Worm (Caenorhabditis elegans): ENCODE measurements around the gene drh-1.
A peak's percentile ranks its signal among the peaks of the same experiment; 100 is the strongest.
"Not testable (repeated sequence)": the region's sequence is repeated elsewhere in the genome, so short reads cannot be mapped to it uniquely, and the experiment has no call there.

drh-1 gene

DNA sequence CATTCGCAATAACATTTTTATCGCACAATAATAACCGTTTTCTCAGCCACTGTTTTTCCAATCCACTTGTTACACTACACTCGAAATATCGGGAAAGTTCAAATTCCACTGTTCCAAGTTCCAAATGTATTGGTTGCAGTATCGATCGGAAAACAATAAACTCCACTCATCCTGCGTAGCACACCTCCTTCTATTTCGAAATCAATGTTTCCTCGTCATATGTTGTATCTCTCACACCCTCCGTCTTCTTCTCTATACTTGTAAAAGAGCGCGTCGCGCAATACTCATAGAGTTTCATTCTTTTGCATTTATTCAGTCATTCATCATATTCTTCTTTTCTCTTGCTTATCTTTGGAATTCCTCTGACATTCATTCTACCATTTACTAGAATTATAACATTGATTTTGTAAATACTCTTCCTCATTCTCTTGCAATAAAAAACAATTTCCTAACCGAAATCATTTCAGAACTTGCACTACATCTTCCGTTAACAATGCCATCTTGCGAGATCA, 11.9 kb downstream of the drh-1 start, which contains the start of gene sup-36:
Gene sup-36, plus strand, starts transcription at position 462 of the 512 bp plus-strand sequence.
- TF ChIP-seq nhr-48 (tag; optimal IDR thresholded peaks at IDR 0.05) = no peak
- TF ChIP-seq lim-7 (GFP tag; IDR thresholded peaks at IDR 0.05) = no peak
- TF ChIP-seq pqm-1 (tag; optimal IDR thresholded peaks at IDR 0.05) = peak; percentile 9
- no peak for TF ChIP-seq T20F7.1 (GFP tag; optimal IDR thresholded peaks at IDR 0.05)
- TF ChIP-seq daf-16 (GFP tag; optimal IDR thresholded peaks at IDR 0.05) = no peak
- peak; percentile 48 for TF ChIP-seq daf-16 (tag; optimal IDR thresholded peaks at IDR 0.05)
- no peak for TF ChIP-seq snpc-1.2 (GFP tag; IDR thresholded peaks at IDR 0.05)
- TF ChIP-seq nhr-28 (tag; optimal IDR thresholded peaks at IDR 0.05) = peak; percentile 49
- TF ChIP-seq fos-1 (tag; optimal IDR thresholded peaks at IDR 0.05) = no peak
- TF ChIP-seq Y48G9A.11 (GFP tag; IDR thresholded peaks at IDR 0.05) = no peak
- peak; percentile 33 for TF ChIP-seq dve-1 (tag; optimal IDR thresholded peaks at IDR 0.05; ENCODE audit: insufficient read depth)
- TF ChIP-seq hlh-30 (tag; optimal IDR thresholded peaks at IDR 0.05; ENCODE audit: insufficient read depth) = peak; percentile 71

DNA sequence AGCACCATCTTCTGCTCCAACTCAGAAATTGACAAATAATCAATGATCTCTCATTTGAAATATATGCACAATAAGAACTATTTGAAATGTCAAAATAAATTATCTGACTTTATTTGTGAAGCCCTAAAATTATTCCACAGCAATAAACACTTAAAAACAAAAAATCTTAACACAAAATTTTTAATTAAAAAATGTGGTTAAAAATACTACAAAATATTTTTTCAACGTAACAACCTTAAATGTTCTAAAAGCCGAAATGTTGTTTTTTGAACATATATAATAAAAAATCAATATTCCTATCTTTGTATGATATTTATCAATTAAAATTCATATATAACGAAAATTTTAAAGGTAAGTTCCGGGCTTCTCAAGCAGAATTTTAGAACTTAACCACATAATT, 13.7 kb downstream of the drh-1 start, which contains the start of gene F38A5.8:
Gene F38A5.8, plus strand, starts transcription at position 301 of the 400 bp plus-strand sequence.
- no peak for TF ChIP-seq Y5F2A.4 (GFP tag; optimal IDR thresholded peaks at IDR 0.05)
- no peak for TF ChIP-seq unc-39 (tag; optimal IDR thresholded peaks at IDR 0.05)

DNA sequence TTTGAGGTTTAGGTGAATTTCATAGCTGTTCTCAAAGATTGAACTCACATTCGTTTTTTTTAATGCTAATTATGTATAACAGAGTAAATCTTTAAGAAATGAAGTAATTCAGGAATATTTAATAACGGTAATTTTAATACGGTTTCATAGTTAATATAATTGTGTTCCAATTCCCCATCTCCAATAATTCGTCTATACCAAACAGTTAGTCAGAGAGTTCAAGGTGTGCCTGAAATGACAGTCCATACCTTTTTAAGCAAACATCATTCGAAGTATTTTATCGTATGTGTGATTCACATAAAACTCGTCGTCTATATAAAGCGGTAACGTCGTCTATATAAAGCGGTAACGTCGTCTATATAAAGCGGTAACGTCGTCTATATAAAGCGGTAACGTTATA, 14.4 kb downstream of the drh-1 start, which contains the start of gene nspb-5:
Gene nspb-5, plus strand, starts transcription at position 301 of the 400 bp plus-strand sequence.
- TF ChIP-seq lin-1 (GFP tag; IDR thresholded peaks at IDR 0.05); skn-1 (tag; optimal IDR thresholded peaks at IDR 0.05); daf-12 (tag; optimal IDR thresholded peaks at IDR 0.05): not testable (repeated sequence)

DNA sequence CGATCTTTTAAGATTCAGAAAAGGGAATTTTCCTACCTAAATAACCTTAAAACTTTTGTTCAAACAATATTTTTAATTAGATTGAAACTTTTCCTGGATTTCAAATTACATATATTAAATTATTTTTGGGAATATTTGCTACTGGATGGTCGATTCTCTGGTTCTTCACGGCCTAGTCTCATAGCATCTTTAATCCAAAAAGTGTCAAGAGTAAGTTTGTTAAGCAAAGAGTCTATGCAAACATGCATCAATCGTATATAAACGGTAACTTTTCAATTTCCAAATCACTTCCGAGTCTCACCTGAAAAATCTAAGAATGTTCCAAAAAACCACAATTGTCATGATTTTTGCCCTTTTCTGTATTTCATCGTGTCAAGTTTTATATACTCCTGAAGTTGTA, 15.2 kb downstream of the drh-1 start, which contains the start of gene nspb-4:
Gene nspb-4, plus strand, starts transcription at position 301 of the 400 bp plus-strand sequence.
- TF ChIP-seq unc-39 (tag; optimal IDR thresholded peaks at IDR 0.05); R02D3.7 (tag; optimal IDR thresholded peaks at IDR 0.05); madf-5 (GFP tag; IDR thresholded peaks at IDR 0.05): not testable (repeated sequence)

DNA sequence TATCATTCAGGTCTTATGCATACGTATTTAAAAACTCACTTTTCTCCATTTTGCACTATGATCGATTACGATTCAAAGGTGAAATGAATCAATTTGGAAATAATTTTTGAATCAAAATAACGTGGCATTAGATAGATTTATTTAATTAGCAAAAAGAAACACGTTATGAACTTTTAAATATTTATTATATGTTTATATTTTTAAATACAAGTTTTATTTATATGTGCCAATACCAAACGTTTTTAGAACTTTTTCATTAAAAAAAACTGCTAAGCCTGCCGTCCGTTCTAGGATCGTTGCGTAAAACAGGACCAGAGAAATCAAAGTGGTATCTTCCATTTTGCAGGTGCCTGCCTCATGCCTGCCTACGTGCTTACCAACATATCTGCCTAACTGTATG, 15.9 kb downstream of the drh-1 start, which contains the start of gene F38A5.6:
Gene F38A5.6, minus strand, starts transcription at position 101 of the 400 bp plus-strand sequence.
- TF ChIP-seq lim-7 (GFP tag; IDR thresholded peaks at IDR 0.05) (no peak), aha-1 (tag) (peak; percentile 22)

DNA sequence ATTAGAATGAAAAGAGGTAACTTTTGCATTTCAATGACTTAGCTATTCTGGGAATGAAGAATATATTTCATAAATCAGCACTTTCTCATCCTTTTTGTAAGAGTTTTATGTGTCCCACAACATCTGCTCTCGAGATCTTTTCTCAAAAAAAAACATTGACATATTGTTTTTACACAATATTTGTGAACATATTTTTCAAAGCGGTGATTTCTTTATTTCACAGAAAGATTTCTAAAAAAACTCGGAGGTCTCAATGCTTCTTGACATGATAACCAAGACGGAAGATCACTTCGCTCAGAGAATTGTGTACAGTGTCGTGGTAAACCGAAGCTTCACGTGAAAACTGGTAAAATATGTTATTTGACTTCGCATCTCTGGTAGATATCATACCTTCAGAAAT, 17.2 kb downstream of the drh-1 start, which contains the start of gene F38A5.22:
Gene F38A5.22, minus strand, starts transcription at position 29 of the 400 bp plus-strand sequence.
- no peak for TF ChIP-seq lin-15B (tag; optimal IDR thresholded peaks at IDR 0.05)
- TF ChIP-seq unc-62 (GFP tag; optimal IDR thresholded peaks at IDR 0.05 in 1 of 2) = peak in 1 of 2 experiments; percentile 95
- TF ChIP-seq unc-62 (tag; optimal IDR thresholded peaks at IDR 0.05) = no peak

DNA sequence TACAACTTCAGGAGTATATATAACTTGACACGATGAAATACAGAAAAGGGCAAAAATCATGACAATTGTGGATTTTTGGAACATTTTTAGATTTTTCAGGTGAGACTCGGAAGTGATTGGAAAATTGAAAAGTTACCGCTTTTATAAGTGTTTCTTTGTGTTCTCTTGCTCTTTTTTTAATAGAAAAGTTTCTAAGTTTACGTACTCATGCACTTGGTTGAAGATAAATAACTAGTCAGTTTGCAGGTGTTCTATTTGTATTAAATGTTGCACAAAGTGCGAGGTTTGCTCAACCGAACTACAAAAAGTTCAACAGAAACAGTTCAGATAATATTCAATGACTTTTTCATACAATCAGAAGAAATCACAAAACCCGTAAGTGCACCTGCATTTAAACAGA, 18.3 kb downstream of the drh-1 start, which contains the start of gene nspb-3:
Gene nspb-3, minus strand, starts transcription at position 101 of the 400 bp plus-strand sequence.
- TF ChIP-seq dmd-9 (GFP tag; IDR thresholded peaks at IDR 0.05); F37D6.2 (tag; optimal IDR thresholded peaks at IDR 0.05); ctbp-1 (GFP tag; IDR thresholded peaks at IDR 0.05): not testable (repeated sequence)

Measured in whole organism, L4 larva.